Worm (Caenorhabditis elegans) whole organism, L4/young adult: Measurements from ENCODE around the gene sql-1.

Experiments
- W03F9.2 ChIP-seq: fragments of 150-350 bp; optimal IDR thresholded peaks from 2 replicates; lab custom pipeline; 2014; ENCODE audit warnings: missing biosample characterization, missing genetic modification characterization
- dao-5 ChIP-seq: sonication (generic microtip); optimal IDR thresholded peaks from 2 replicates; lab custom pipeline; 2016; ENCODE audit warnings: missing genotype, missing genetic modification characterization, moderate library complexity, missing compliant biosample characterization

- TF ChIP-seq dao-5 (tag; lab: Kevin White, UChicago) (no peak), W03F9.2 (no peak)
Measured at ce11 chrIII:12548441-12548840, 49.1 kb downstream of the sql-1 start.
